Fruit fly (Drosophila melanogaster): ENCODE results near the gene Nrt.

Nrt gene

DNA sequence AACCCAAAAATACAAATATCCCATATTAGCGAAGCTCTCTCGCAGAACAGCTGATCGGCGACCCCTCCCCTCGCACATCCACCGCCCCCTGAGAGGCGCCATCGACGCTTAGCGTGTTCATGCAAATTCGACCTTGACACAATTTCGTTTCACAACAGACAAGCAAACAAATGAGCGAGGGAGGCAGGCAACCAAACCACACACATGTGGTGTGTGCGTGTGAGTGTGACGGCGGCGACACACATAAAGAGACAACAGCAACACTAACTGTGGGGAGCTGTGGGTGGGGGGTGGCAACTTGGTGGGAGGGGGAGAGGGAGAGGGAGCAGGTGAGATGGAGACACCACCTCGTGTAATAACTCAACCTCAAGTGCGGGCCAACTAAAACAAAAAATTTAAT is 58.9 kb downstream of the Nrt start (continued):
- TF ChIP-seq C15 (GFP tag; IDR thresholded peaks at IDR 0.05): no peak
- no peak for TF ChIP-seq CG34376 (GFP tag; optimal IDR thresholded peaks at IDR 0.05)
- TF ChIP-seq pb (GFP tag; optimal IDR thresholded peaks at IDR 0.05): no peak
- no peak for TF ChIP-seq CG30403 (GFP tag; optimal IDR thresholded peaks at IDR 0.05)
- no peak for TF ChIP-seq CG9437 (GFP tag; optimal IDR thresholded peaks at IDR 0.05)
- no peak for TF ChIP-seq CG3995 (GFP tag; optimal IDR thresholded peaks at IDR 0.05)
- TF ChIP-seq pros (GFP tag; optimal IDR thresholded peaks at IDR 0.05): peak; percentile 2
- no peak for TF ChIP-seq B-H1 (GFP tag; IDR thresholded peaks at IDR 0.05)
- no peak for TF ChIP-seq bsh (GFP tag; optimal IDR thresholded peaks at IDR 0.05)
- peak; percentile 80 for TF ChIP-seq CG4360 (GFP tag; IDR thresholded peaks at IDR 0.05)

DNA sequence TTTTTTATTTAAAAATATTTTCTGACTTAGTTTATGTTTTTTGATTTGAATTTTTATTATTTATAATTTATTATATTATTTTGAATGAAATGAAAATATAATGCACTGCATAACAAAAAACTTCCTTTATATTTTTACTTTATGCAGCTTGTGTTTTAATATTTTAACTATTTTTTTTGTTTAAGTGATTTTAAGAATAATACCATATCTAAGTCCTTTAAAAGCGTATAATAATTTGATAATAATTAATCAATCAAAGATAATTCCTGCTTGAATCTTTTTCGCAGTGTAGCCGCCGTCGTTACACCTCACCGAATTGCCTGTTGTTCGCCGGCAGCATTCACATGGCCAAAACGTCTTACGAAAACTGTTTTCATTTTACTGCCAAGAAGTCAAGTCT is 59.3 kb downstream of the Nrt start:
- TF ChIP-seq CrebB (tag; optimal IDR thresholded peaks at IDR 0.05): no peak
- TF ChIP-seq Bgb (GFP tag; IDR thresholded peaks at IDR 0.05; ENCODE audit: partially characterized antibody): no peak
- peak; percentile 9 for TF ChIP-seq CG9727 (GFP tag; optimal IDR thresholded peaks at IDR 0.05)
- TF ChIP-seq CG11695 (GFP tag; IDR thresholded peaks at IDR 0.05): peak; percentile 32; the same call in 1 of the 3 replicates
- peak; percentile 17 for TF ChIP-seq CG13296 (GFP tag; optimal IDR thresholded peaks at IDR 0.05)
- TF ChIP-seq CG8924 (tag; optimal IDR thresholded peaks at IDR 0.05): peak; percentile 29
- TF ChIP-seq CG31441 (GFP tag; IDR thresholded peaks at IDR 0.05): peak; percentile 38
- peak; percentile 45 for TF ChIP-seq CG2678 (tag; optimal IDR thresholded peaks at IDR 0.05)
- peak; percentile 7 for TF ChIP-seq Oli (tag; optimal IDR thresholded peaks at IDR 0.05)
- TF ChIP-seq hbn (GFP tag; IDR thresholded peaks at IDR 0.05; ENCODE audit: partially characterized antibody): no peak
- TF ChIP-seq CG9437 (GFP tag; optimal IDR thresholded peaks at IDR 0.05): peak; percentile 45
- TF ChIP-seq CG11696 (GFP tag; IDR thresholded peaks at IDR 0.05): no peak
- no peak for TF ChIP-seq zen2 (GFP tag; IDR thresholded peaks at IDR 0.05; ENCODE audit: partially characterized antibody)
- TF ChIP-seq CG7745 (tag; optimal IDR thresholded peaks at IDR 0.05): no peak
- TF ChIP-seq CG7786 (GFP tag; optimal IDR thresholded peaks at IDR 0.05): no peak
- TF ChIP-seq CG12659 (GFP tag; optimal IDR thresholded peaks at IDR 0.05): peak; percentile 8
- TF ChIP-seq gem (tag; optimal IDR thresholded peaks at IDR 0.05): peak; percentile 72
- no peak for TF ChIP-seq Adf1 (GFP tag; IDR thresholded peaks at IDR 0.05)
- peak; percentile 1 for TF ChIP-seq Fer1 (GFP tag; optimal IDR thresholded peaks at IDR 0.05)
- TF ChIP-seq CG17829 (tag; optimal IDR thresholded peaks at IDR 0.05): peak; percentile 19
- peak; percentile 56 for TF ChIP-seq CG7839 (tag; optimal IDR thresholded peaks at IDR 0.05)
- no peak for TF ChIP-seq en (GFP tag; optimal IDR thresholded peaks at IDR 0.05)
- TF ChIP-seq Ada2b (GFP tag; IDR thresholded peaks at IDR 0.05): peak; percentile 21; the same call in 1 of the 2 replicates
- TF ChIP-seq az2 (GFP tag; optimal IDR thresholded peaks at IDR 0.05): peak; percentile 1
- TF ChIP-seq CG18619 (GFP tag; optimal IDR thresholded peaks at IDR 0.05): peak; percentile 7
- TF ChIP-seq fd96Cb (tag; optimal IDR thresholded peaks at IDR 0.05): peak; percentile 7
- TF ChIP-seq CG10267 (tag; optimal IDR thresholded peaks at IDR 0.05): peak; percentile 20
- TF ChIP-seq CG30403 (GFP tag; optimal IDR thresholded peaks at IDR 0.05): peak; percentile 17
- peak; percentile 29; the same call in 1 of the 2 replicates for TF ChIP-seq CG6689 (GFP tag; IDR thresholded peaks at IDR 0.05)
- TF ChIP-seq Doc2 (GFP tag; IDR thresholded peaks at IDR 0.05): no peak
- TF ChIP-seq CG13287 (GFP tag; IDR thresholded peaks at IDR 0.05; ENCODE audit: partially characterized antibody): no peak
- TF ChIP-seq Sox102F (GFP tag; optimal IDR thresholded peaks at IDR 0.05): peak; percentile 51
- 0 out of 3 replicates have a peak, but pooled peaks have one; percentile 45 for TF ChIP-seq CG17361 (GFP tag; IDR thresholded peaks at IDR 0.05)
- peak; percentile 8 for TF ChIP-seq CG4424 (GFP tag; optimal IDR thresholded peaks at IDR 0.05)
- TF ChIP-seq esg (GFP tag; conservative IDR thresholded peaks at IDR 0.05): no peak
- peak; percentile 45 for TF ChIP-seq nmo (GFP tag; optimal IDR thresholded peaks at IDR 0.05)
- peak; percentile 32; the same call in 1 of the 2 replicates for TF ChIP-seq Xrp1 (GFP tag; IDR thresholded peaks at IDR 0.05)
- peak in 1 of 2 experiments; percentile 10 for TF ChIP-seq bsh (GFP tag; optimal IDR thresholded peaks at IDR 0.05)
- TF ChIP-seq CG15269 (tag; optimal IDR thresholded peaks at IDR 0.05): peak; percentile 62
- no peak for TF ChIP-seq CG18599 (GFP tag; optimal IDR thresholded peaks at IDR 0.05)
- no peak for TF ChIP-seq cg (GFP tag; optimal IDR thresholded peaks at IDR 0.05)

All from whole organism, embryonic.